Worm (Caenorhabditis elegans): Measurements from ENCODE around the gene R02E4.3.

Gene R02E4.3

ce11 chrX:4061968-4062367 lies 40.0 kb downstream of the R02E4.3 start:
- no peak for TF ChIP-seq lin-15B (tag; optimal IDR thresholded peaks at IDR 0.05)
- no peak for TF ChIP-seq aly-2 (tag; optimal IDR thresholded peaks at IDR 0.05)
- TF ChIP-seq elt-1 (tag; optimal IDR thresholded peaks at IDR 0.05) = no peak
- no peak for TF ChIP-seq ceh-28 (tag; optimal IDR thresholded peaks at IDR 0.05)
- TF ChIP-seq ceh-82 (tag; optimal IDR thresholded peaks at IDR 0.05) = no peak
- TF ChIP-seq tbx-2 (tag; optimal IDR thresholded peaks at IDR 0.05) = no peak
- no peak for TF ChIP-seq nhr-67 (tag; optimal IDR thresholded peaks at IDR 0.05)
- TF ChIP-seq nhr-12 (tag; optimal IDR thresholded peaks at IDR 0.05) = no peak
- no peak for TF ChIP-seq pqm-1 (tag; optimal IDR thresholded peaks at IDR 0.05)
- TF ChIP-seq lin-39 (tag; optimal IDR thresholded peaks at IDR 0.05) = no peak
- no peak for TF ChIP-seq nhr-25 (tag; optimal IDR thresholded peaks at IDR 0.05)

Data from whole organism, L3 larva.